Fruit fly (Drosophila melanogaster): ENCODE data around the gene CG18858.

Gene CG18858

dm6 chr2L:20424560-20424959 lies 34.3 kb downstream of the CG18858 start, which contains the start of gene CG15130:
Gene CG15130, minus strand, starts transcription at chr2L:20424660.
- TF ChIP-seq Myc (optimal IDR thresholded peaks at IDR 0.05) (no peak), h (optimal IDR thresholded peaks at IDR 0.05) (no peak), insv (optimal IDR thresholded peaks at IDR 0.05) (no peak), psq (optimal IDR thresholded peaks at IDR 0.05) (no peak), ttk (optimal IDR thresholded peaks at IDR 0.05) (no peak), Sin3A (optimal IDR thresholded peaks at IDR 0.05) (no peak)

- TF ChIP-seq insv (optimal IDR thresholded peaks at IDR 0.05) (no peak), ttk (optimal IDR thresholded peaks at IDR 0.05) (no peak), Myc (optimal IDR thresholded peaks at IDR 0.05) (no peak), psq (optimal IDR thresholded peaks at IDR 0.05) (no peak)
Observed at dm6 chr2L:20420035-20420434, 38.8 kb downstream of the CG18858 start.

- TF ChIP-seq Sin3A (optimal IDR thresholded peaks at IDR 0.05) (no peak), Myc (optimal IDR thresholded peaks at IDR 0.05) (no peak), h (optimal IDR thresholded peaks at IDR 0.05) (no peak), ttk (optimal IDR thresholded peaks at IDR 0.05) (no peak), insv (optimal IDR thresholded peaks at IDR 0.05) (no peak), psq (optimal IDR thresholded peaks at IDR 0.05) (no peak)
Observed at dm6 chr2L:20417597-20418286, 41.1 kb downstream of the CG18858 start.

- TF ChIP-seq h (optimal IDR thresholded peaks at IDR 0.05) (no peak), insv (optimal IDR thresholded peaks at IDR 0.05) (no peak)
Observed at dm6 chr2L:20416754-20417563, 41.9 kb downstream of the CG18858 start, which contains the start of the genes CG10949 and Arpc2. Gene CG10949, minus strand, starts transcription at chr2L:20416918. Gene Arpc2, plus strand, starts transcription at chr2L:20417057.

dm6 chr2L:20414750-20415211 lies 44.1 kb downstream of the CG18858 start, which contains the start of gene CG10947:
Gene CG10947, minus strand, starts transcription at chr2L:20414800.
- TF ChIP-seq psq (optimal IDR thresholded peaks at IDR 0.05) (no peak), Myc (optimal IDR thresholded peaks at IDR 0.05) (no peak), Sin3A (optimal IDR thresholded peaks at IDR 0.05) (no peak), h (optimal IDR thresholded peaks at IDR 0.05) (no peak), ttk (optimal IDR thresholded peaks at IDR 0.05) (no peak), insv (optimal IDR thresholded peaks at IDR 0.05) (no peak)

- TF ChIP-seq h (optimal IDR thresholded peaks at IDR 0.05) (no peak), Sin3A (optimal IDR thresholded peaks at IDR 0.05) (no peak), insv (optimal IDR thresholded peaks at IDR 0.05) (no peak), psq (optimal IDR thresholded peaks at IDR 0.05) (no peak), ttk (optimal IDR thresholded peaks at IDR 0.05) (no peak), Myc (optimal IDR thresholded peaks at IDR 0.05) (no peak)
Observed at dm6 chr2L:20413826-20414225, 45.0 kb downstream of the CG18858 start.
